Worm (Caenorhabditis elegans): ENCODE results near the gene C43F9.11.

Gene C43F9.11

DNA sequence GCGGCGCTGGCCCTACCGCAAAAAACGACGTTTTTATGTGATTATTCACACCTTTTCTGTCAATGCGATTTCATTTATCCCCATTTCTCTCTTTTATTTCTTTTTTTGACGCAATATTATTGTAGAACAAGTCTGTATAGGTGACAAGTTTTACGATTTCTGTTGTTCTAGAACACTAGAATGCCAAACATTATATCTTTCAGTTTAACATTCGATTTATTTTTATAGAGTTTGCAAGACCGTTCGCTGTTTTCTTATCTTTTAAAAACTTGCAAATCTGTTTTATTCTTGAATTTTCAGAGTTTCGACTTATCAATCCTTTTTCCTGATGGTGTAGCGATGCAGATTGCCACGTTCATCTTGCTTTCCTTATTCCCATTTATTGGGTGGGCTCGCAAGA is 20.6 kb upstream of the C43F9.11 start, which contains the start of gene efn-2:
efn-2 (plus strand) TSS at position 301 of the 400 bp plus-strand sequence.
- no peak for TF ChIP-seq fkh-10 (GFP tag; optimal IDR thresholded peaks at IDR 0.05)
- no peak for TF ChIP-seq sup-37 (GFP tag; optimal IDR thresholded peaks at IDR 0.05)
- TF ChIP-seq C04F5.9 (tag; optimal IDR thresholded peaks at IDR 0.05): no peak
- TF ChIP-seq blmp-1 (tag; optimal IDR thresholded peaks at IDR 0.05): peak; percentile 45
- no peak for TF ChIP-seq aly-2 (tag; optimal IDR thresholded peaks at IDR 0.05)
- no peak for TF ChIP-seq unc-30 (tag; optimal IDR thresholded peaks at IDR 0.05)
- no peak for TF ChIP-seq efl-3 (GFP tag; optimal IDR thresholded peaks at IDR 0.05)
- no peak for TF ChIP-seq egl-27 (tag; optimal IDR thresholded peaks at IDR 0.05)
- no peak for TF ChIP-seq lin-14 (GFP tag; optimal IDR thresholded peaks at IDR 0.05)

DNA sequence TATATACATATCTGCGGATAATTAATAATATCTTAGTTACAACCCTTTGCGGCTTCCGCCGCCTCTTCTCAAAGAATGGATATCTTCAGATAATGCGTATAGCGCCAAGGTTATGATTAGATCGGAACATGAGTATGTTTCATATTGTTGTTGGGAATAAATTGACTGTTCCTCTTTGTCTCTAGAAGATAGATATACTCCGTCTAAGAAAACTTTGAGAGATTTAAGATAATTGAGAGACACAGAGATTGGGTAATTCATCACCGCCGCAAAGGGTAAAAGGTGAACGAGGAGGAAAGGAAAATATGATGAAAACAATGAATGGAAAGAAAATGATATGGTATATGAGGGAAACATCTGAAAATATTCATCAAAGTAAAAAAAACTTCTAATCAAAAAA is 20.0 kb upstream of the C43F9.11 start:
- peak; percentile 54 for TF ChIP-seq blmp-1 (tag; optimal IDR thresholded peaks at IDR 0.05)
- TF ChIP-seq lin-14 (GFP tag; optimal IDR thresholded peaks at IDR 0.05): peak; percentile 60
- peak; percentile 16 for TF ChIP-seq nhr-85 (tag)
- TF ChIP-seq zag-1 (tag; optimal IDR thresholded peaks at IDR 0.05): no peak
- peak; percentile 14 for TF ChIP-seq mep-1 (tag; optimal IDR thresholded peaks at IDR 0.05)

DNA sequence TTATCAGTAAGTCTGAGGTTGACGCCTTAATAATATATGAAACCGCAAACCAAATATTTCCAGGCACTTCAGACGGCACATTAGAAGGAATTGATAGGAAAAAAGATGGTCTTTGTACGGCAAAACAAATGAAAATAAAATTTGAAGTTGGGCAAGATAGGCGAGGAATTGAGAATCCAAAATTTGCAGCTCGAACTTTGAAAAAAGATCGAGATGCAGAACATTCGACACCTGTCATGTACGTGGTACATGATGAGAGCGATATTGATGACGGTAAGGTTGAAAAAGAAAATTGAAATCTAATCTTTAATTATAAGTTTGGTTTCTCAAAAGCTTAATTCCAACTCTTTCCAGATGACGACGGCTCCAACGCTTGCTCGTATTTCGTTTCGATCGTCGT is 19.0 kb upstream of the C43F9.11 start:
- TF ChIP-seq ceh-88 (GFP tag; IDR thresholded peaks at IDR 0.05) (no peak), mef-2 (tag; optimal IDR thresholded peaks at IDR 0.05) (no peak), unc-98 (GFP tag; IDR thresholded peaks at IDR 0.05) (no peak), egl-13 (tag; optimal IDR thresholded peaks at IDR 0.05) (no peak), zip-4 (GFP tag; optimal IDR thresholded peaks at IDR 0.05) (no peak), elt-2 (tag; optimal IDR thresholded peaks at IDR 0.05) (peak; percentile 45)

DNA sequence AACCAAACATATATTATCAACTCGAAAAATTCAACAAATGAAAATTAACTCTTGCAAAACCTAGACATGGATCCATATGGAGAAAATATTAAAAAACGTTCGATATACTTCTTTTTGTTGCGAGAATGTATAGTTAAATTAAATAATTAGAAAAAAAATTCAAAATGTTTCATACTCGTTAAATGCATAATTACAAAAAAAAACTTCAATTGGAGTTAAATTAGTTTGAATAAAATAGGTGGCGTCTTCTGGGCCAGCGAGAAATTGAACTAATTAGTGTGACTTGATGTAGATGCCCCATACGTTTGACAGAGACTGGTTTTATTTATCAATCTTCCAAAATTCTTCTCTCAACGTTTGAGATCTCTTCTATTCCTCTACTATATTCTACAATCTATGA is 18.2 kb upstream of the C43F9.11 start, which contains the start of gene lgc-43:
lgc-43 (plus strand) TSS at position 301 of the 400 bp plus-strand sequence.
- TF ChIP-seq xbp-1 (tag; optimal IDR thresholded peaks at IDR 0.05) (no peak), nhr-76 (tag; optimal IDR thresholded peaks at IDR 0.05) (no peak), Y116A8C.19 (tag; optimal IDR thresholded peaks at IDR 0.05; ENCODE audit: borderline replicate concordance) (no peak), tlp-1 (tag; optimal IDR thresholded peaks at IDR 0.05) (no peak)

DNA sequence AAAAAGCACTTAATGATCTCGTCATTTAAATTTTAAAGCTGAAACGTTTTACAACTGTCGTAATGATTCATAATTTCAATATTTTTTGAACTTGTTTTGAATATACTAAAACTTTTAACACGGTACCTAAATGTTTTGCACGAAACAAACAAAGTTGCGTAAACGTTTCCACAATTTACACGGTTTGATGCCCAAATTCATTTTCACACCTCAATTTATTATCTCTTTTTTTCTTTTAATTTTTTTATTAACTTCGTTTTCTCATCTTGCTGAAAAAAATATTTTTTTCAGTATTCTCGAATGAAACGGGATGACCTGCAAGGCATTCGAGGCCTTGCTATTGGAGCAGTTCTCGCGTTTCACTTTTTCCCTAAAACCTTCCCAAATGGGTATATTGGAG is 12.4 kb upstream of the C43F9.11 start, which contains the start of gene oac-8:
oac-8 (plus strand) TSS at position 301 of the 400 bp plus-strand sequence.
- TF ChIP-seq sox-4 (tag; optimal IDR thresholded peaks at IDR 0.05) (no peak), nhr-76 (tag; optimal IDR thresholded peaks at IDR 0.05) (no peak), hpl-2 (GFP tag; optimal IDR thresholded peaks at IDR 0.05) (no peak), xbp-1 (tag; optimal IDR thresholded peaks at IDR 0.05) (no peak), sptf-1 (tag; optimal IDR thresholded peaks at IDR 0.05) (no peak), egl-13 (tag; optimal IDR thresholded peaks at IDR 0.05) (no peak)

DNA sequence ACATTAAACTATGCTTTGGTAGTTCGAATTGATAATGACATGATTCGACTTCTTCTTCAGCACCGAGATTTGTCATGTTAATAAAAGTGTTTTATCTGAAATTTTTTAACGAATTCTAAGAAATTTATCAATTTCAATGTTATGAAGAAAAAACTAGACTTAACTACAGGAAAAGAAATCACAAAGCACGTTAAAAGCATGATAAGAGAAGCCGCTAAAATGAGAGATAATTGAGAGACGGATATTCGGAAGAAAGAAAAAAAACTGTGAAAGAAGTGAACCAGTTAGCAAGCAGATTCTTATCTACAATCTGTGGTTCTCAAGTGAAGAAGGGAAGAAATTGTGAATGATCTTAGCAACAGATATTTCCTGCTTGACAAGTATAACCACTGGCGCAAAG is 7.5 kb upstream of the C43F9.11 start, which contains the start of gene C43F9.4:
C43F9.4 (minus strand) TSS at position 101 of the 400 bp plus-strand sequence.
- TF ChIP-seq Y116A8C.19 (tag; optimal IDR thresholded peaks at IDR 0.05; ENCODE audit: borderline replicate concordance) (no peak), elt-2 (tag; optimal IDR thresholded peaks at IDR 0.05) (no peak), mab-9 (GFP tag; IDR thresholded peaks at IDR 0.05) (no peak), vab-15 (tag; optimal IDR thresholded peaks at IDR 0.05) (no peak), lin-15B (tag; optimal IDR thresholded peaks at IDR 0.05) (no peak), lin-39 (tag; optimal IDR thresholded peaks at IDR 0.05) (no peak), fkh-8 (tag; optimal IDR thresholded peaks at IDR 0.05) (no peak), nhr-19 (GFP tag; conservative IDR thresholded peaks at IDR 0.05) (no peak), zag-1 (tag; optimal IDR thresholded peaks at IDR 0.05) (no peak), aha-1 (tag; optimal IDR thresholded peaks at IDR 0.05) (no peak), efl-3 (GFP tag; optimal IDR thresholded peaks at IDR 0.05) (no peak), swsn-7 (tag; optimal IDR thresholded peaks at IDR 0.05) (no peak), nhr-76 (tag; optimal IDR thresholded peaks at IDR 0.05) (no peak)

Data from whole organism, L1 larva.